Fruit fly (Drosophila melanogaster) whole organism, wandering third instar larva: ENCODE data around the gene CG11756.
A peak's percentile ranks its signal among the peaks of the same experiment; 100 is the strongest.

Source experiments
- Abd-B ChIP-seq: fragments of >200 bp; optimal IDR thresholded peaks from 2 replicates; lab custom pipeline; 2017; ENCODE audit warnings: missing biosample characterization, missing genetic modification characterization
- CG32264 ChIP-seq: fragments of 200-800 bp; sonication (Bioruptor generic); optimal IDR thresholded peaks from 2 replicates; lab custom pipeline; 2016; ENCODE audit warnings: missing biosample characterization, missing genetic modification characterization
- CG9705 ChIP-seq: fragments of 200-800 bp; sonication (Bioruptor generic); optimal IDR thresholded peaks from 2 replicates; lab custom pipeline; 2018; ENCODE audit warnings: missing biosample characterization, mild to moderate bottlenecking, missing genetic modification characterization
- CrebA ChIP-seq: fragments of 200-800 bp; sonication (Bioruptor generic); optimal IDR thresholded peaks from 2 replicates; lab custom pipeline; 2016; ENCODE audit warnings: missing biosample characterization, mild to moderate bottlenecking, missing genetic modification characterization, borderline replicate concordance
- Dfd ChIP-seq: fragments of >200 bp; optimal IDR thresholded peaks from 2 replicates; lab custom pipeline; 2017; ENCODE audit warnings: missing biosample characterization, missing genetic modification characterization
- Dif ChIP-seq: fragments of 200-275, 200-300 bp; sonication (Bioruptor generic); optimal IDR thresholded peaks from 2 replicates; lab custom pipeline; 2018; ENCODE audit warnings: missing biosample characterization, missing genetic modification characterization; ENCODE audit not compliant: partially characterized antibody
- GATAd ChIP-seq: sonication (Bioruptor generic); optimal IDR thresholded peaks from 2 replicates; lab custom pipeline; 2016; ENCODE audit warnings: missing biosample characterization, missing genetic modification characterization
- HLH106 ChIP-seq: fragments of 200-800 bp; optimal IDR thresholded peaks from 3 replicates; lab custom pipeline; 2019; ENCODE audit warnings: missing biosample characterization, mild to moderate bottlenecking, missing genetic modification characterization, moderate library complexity
- Hnf4 ChIP-seq: fragments of 200-800 bp; sonication (Bioruptor generic); optimal IDR thresholded peaks from 2 replicates; lab custom pipeline; 2016; ENCODE audit warnings: missing biosample characterization, mild to moderate bottlenecking, missing genetic modification characterization
- Hr78 ChIP-seq: fragments of >200 bp; optimal IDR thresholded peaks from 2 replicates; lab custom pipeline; 2017; ENCODE audit warnings: missing biosample characterization, missing genetic modification characterization
- Hr83 ChIP-seq: fragments of 200-300 bp; sonication (Bioruptor generic); optimal IDR thresholded peaks from 2 replicates; lab custom pipeline; 2016; ENCODE audit warnings: missing biosample characterization, mild to moderate bottlenecking, missing genetic modification characterization, moderate library complexity; ENCODE audit not compliant: poor library complexity, severe bottlenecking
- Jra ChIP-seq: sonication (Bioruptor generic); optimal IDR thresholded peaks from 2 replicates; lab custom pipeline; 2016; ENCODE audit warnings: missing biosample characterization, missing genetic modification characterization
- Mio ChIP-seq: sonication (Bioruptor generic); optimal IDR thresholded peaks from 2 replicates; lab custom pipeline; 2016; ENCODE audit warnings: missing biosample characterization, missing genetic modification characterization
- Myc ChIP-seq: fragments of >200 bp; optimal IDR thresholded peaks from 2 replicates; lab custom pipeline; 2017
- N ChIP-seq: fragments of >200 bp; optimal IDR thresholded peaks from 2 replicates; lab custom pipeline; 2018; ENCODE audit warnings: missing biosample characterization, missing external identifiers, missing genetic modification characterization
- OdsH ChIP-seq: fragments of 200-800 bp; sonication (Bioruptor generic); optimal IDR thresholded peaks from 2 replicates; lab custom pipeline; 2016; ENCODE audit warnings: missing biosample characterization, mild to moderate bottlenecking, missing genetic modification characterization
- Rel ChIP-seq, 2 experiments: fragments of 200-800 bp; sonication (Bioruptor generic) in 1 of 2; optimal IDR thresholded peaks; 2 replicates in 1 of 2; 3 replicates in 1 of 2; lab custom pipeline; 2016 to 2019; ENCODE audit warnings: mild to moderate bottlenecking in 2 of 2, missing biosample characterization in 2 of 2, missing genetic modification characterization in 2 of 2, moderate library complexity in 1 of 2
- Sp1 ChIP-seq: fragments of 200-800 bp; sonication (Bioruptor generic); optimal IDR thresholded peaks from 3 replicates; lab custom pipeline; 2019; ENCODE audit warnings: missing biosample characterization, mild to moderate bottlenecking, missing genetic modification characterization, moderate library complexity
- Vsx2 ChIP-seq: fragments of 200-300, 225-300 bp; sonication (Bioruptor generic); optimal IDR thresholded peaks from 2 replicates; lab custom pipeline; 2018; ENCODE audit warnings: missing biosample characterization, missing genetic modification characterization; ENCODE audit not compliant: partially characterized antibody
- br ChIP-seq: fragments of 200-800 bp; sonication (Bioruptor generic); optimal IDR thresholded peaks from 2 replicates; lab custom pipeline; 2016; ENCODE audit warnings: missing biosample characterization, missing genetic modification characterization
- brk ChIP-seq: fragments of 200-800 bp; sonication (Bioruptor generic); optimal IDR thresholded peaks from 2 replicates; lab custom pipeline; 2016; ENCODE audit warnings: missing biosample characterization, mild to moderate bottlenecking, missing genetic modification characterization
- dl ChIP-seq, 2 experiments: fragments of 175-275, 200-275 bp in 1 of 2; fragments of 200-275 bp in 1 of 2; sonication (Bioruptor generic); optimal IDR thresholded peaks; lab custom pipeline; 2018; ENCODE audit warnings: mild to moderate bottlenecking in 2 of 2, missing biosample characterization in 2 of 2, missing genetic modification characterization in 2 of 2, moderate library complexity in 2 of 2; ENCODE audit not compliant: partially characterized antibody in 2 of 2, insufficient read depth in 1 of 2
- dmrt93B ChIP-seq: fragments of 200-800 bp; sonication (Bioruptor generic); optimal IDR thresholded peaks from 2 replicates; lab custom pipeline; 2018; ENCODE audit warnings: missing biosample characterization, mild to moderate bottlenecking, missing genetic modification characterization
- dsf ChIP-seq: sonication (Bioruptor generic); optimal IDR thresholded peaks from 2 replicates; lab custom pipeline; 2016; ENCODE audit warnings: missing biosample characterization, missing genetic modification characterization, borderline replicate concordance
- ey ChIP-seq: fragments of 200-800 bp; sonication (Bioruptor generic); optimal IDR thresholded peaks from 2 replicates; lab custom pipeline; 2016; ENCODE audit warnings: missing biosample characterization, missing genetic modification characterization
- foxo ChIP-seq, 2 experiments: fragments of 200-800 bp; sonication (Bioruptor generic); optimal IDR thresholded peaks; 2 replicates in 1 of 2; 3 replicates in 1 of 2; lab custom pipeline; 2016 to 2017; ENCODE audit warnings: missing biosample characterization in 2 of 2, missing genetic modification characterization in 2 of 2
- fru ChIP-seq: fragments of 200-800 bp; sonication (Bioruptor generic); optimal IDR thresholded peaks from 3 replicates; lab custom pipeline; 2016; ENCODE audit warnings: missing biosample characterization, mild to moderate bottlenecking, missing genetic modification characterization
- h ChIP-seq: fragments of 200-800 bp; sonication (Bioruptor generic); optimal IDR thresholded peaks from 3 replicates; lab custom pipeline; 2016; ENCODE audit warnings: missing biosample characterization, mild to moderate bottlenecking, missing genetic modification characterization
- jim ChIP-seq: fragments of 175-275, 200-325 bp; sonication (Bioruptor generic); optimal IDR thresholded peaks from 2 replicates; lab custom pipeline; 2016; ENCODE audit warnings: missing biosample characterization, mild to moderate bottlenecking, missing genetic modification characterization
- lola ChIP-seq: fragments of >200 bp; optimal IDR thresholded peaks from 2 replicates; lab custom pipeline; 2017; ENCODE audit warnings: missing biosample characterization, missing genetic modification characterization
- pan ChIP-seq: fragments of >200 bp; optimal IDR thresholded peaks from 2 replicates; lab custom pipeline; 2017
- psq ChIP-seq: fragments of 200-800 bp; sonication (Bioruptor generic); optimal IDR thresholded peaks from 3 replicates; lab custom pipeline; 2017; ENCODE audit warnings: missing biosample characterization, mild to moderate bottlenecking, missing genetic modification characterization, moderate library complexity
- rgr ChIP-seq: fragments of 200-800 bp; sonication (Bioruptor generic); optimal IDR thresholded peaks from 3 replicates; lab custom pipeline; 2016; ENCODE audit warnings: missing biosample characterization, mild to moderate bottlenecking, missing genetic modification characterization
- sage ChIP-seq: fragments of 200-800 bp; sonication (Bioruptor generic); optimal IDR thresholded peaks from 2 replicates; lab custom pipeline; 2016; ENCODE audit warnings: missing biosample characterization, mild to moderate bottlenecking, missing genetic modification characterization
- sv ChIP-seq: fragments of 200-800 bp; sonication (Bioruptor generic); optimal IDR thresholded peaks from 3 replicates; lab custom pipeline; 2016; ENCODE audit warnings: missing biosample characterization, missing genetic modification characterization
- tai ChIP-seq: sonication (Bioruptor generic); optimal IDR thresholded peaks from 2 replicates; lab custom pipeline; 2016; ENCODE audit warnings: missing biosample characterization, missing genetic modification characterization
- usp ChIP-seq: fragments of >200 bp; optimal IDR thresholded peaks from 2 replicates; lab custom pipeline; 2017; ENCODE audit warnings: missing biosample characterization, missing genetic modification characterization
- woc ChIP-seq: sonication (Bioruptor generic); optimal IDR thresholded peaks from 2 replicates; lab custom pipeline; 2016; ENCODE audit warnings: missing biosample characterization, mild to moderate bottlenecking, missing genetic modification characterization

Gene CG11756

dm6 chrX:11350505-11351327, 2.8 kb downstream of the CG11756 start, which contains the start of gene CG1737:
Gene CG1737 (plus strand): TSS chrX:11350608.
- TF ChIP-seq Hnf4 (GFP tag; lab: Kevin White, UChicago) (peak; percentile 50), jim (peak; percentile 48), HLH106 (tag; lab: Kevin White, UChicago) (peak; percentile 19), Hr83 (peak; percentile 56), woc (GFP tag; lab: Kevin White, UChicago) (no peak), usp (GFP tag; lab: Kevin White, UChicago) (no peak), h (peak; percentile 58), ey (GFP tag; lab: Kevin White, UChicago) (no peak), GATAd (no peak), rgr (GFP tag; lab: Kevin White, UChicago) (peak; percentile 53), Mio (no peak), br (no peak), Sp1 (peak; percentile 29), dmrt93B (no peak), sv (GFP tag; lab: Kevin White, UChicago) (no peak), N (GFP tag; lab: Kevin White, UChicago) (no peak), lola (GFP tag; lab: Kevin White, UChicago) (no peak), Dfd (no peak), Myc (no peak), OdsH (GFP tag; lab: Kevin White, UChicago) (peak; percentile 38), CrebA (GFP tag; lab: Kevin White, UChicago) (no peak), Dif (GFP tag; lab: Kevin White, UChicago) (no peak), psq (GFP tag; lab: Kevin White, UChicago) (peak; percentile 0), Abd-B (GFP tag; lab: Kevin White, UChicago) (no peak), Hr78 (no peak), tai (no peak), CG9705 (GFP tag; lab: Kevin White, UChicago) (no peak), pan (lab: Kevin White, UChicago) (no peak), dl (GFP tag; optimal IDR thresholded peaks at IDR 0.05; lab: Kevin White, UChicago; ENCODE audit: insufficient read depth in 1 of 2, partially characterized antibody in 2 of 2) (no peak), brk (GFP tag; lab: Kevin White, UChicago) (no peak), Rel (GFP tag; optimal IDR thresholded peaks at IDR 0.05; lab: Kevin White, UChicago) (no peak), Rel (tag; optimal IDR thresholded peaks at IDR 0.05; lab: Kevin White, UChicago) (peak; percentile 60), CG32264 (GFP tag; lab: Kevin White, UChicago) (no peak), dsf (GFP tag; lab: Kevin White, UChicago) (no peak), fru (GFP tag; lab: Kevin White, UChicago) (peak; percentile 45), sage (GFP tag; lab: Kevin White, UChicago) (no peak), foxo (GFP tag; optimal IDR thresholded peaks at IDR 0.05; lab: Kevin White, UChicago) (peak in 1 of 2 experiments; percentile 54), Jra (GFP tag; lab: Kevin White, UChicago) (peak; percentile 10), Vsx2 (GFP tag; lab: Kevin White, UChicago) (no peak)

DNA sequence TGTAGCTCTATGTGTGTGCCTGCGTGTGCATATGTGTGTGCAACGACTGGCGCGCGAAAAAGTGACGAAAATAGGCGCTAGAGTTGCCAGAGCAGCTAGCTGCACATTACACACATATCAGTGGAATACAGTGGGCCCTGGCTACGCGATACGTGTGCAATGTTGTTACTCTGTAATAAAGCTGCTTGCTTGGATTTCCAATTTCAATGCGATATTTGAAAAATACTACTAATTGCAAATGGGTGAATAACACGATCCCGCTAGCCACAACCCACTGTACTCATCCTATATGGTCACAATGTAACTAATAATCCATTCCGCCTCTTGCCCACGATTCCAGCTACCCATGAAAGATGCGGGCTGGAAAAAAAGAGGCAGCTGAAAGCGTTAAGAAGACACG, 3.4 kb downstream of the CG11756 start:
- TF ChIP-seq Rel (GFP tag; optimal IDR thresholded peaks at IDR 0.05; lab: Kevin White, UChicago) (no peak), Rel (tag; optimal IDR thresholded peaks at IDR 0.05; lab: Kevin White, UChicago) (peak; percentile 72), br (peak; percentile 93), fru (GFP tag; lab: Kevin White, UChicago) (peak; percentile 92), woc (GFP tag; lab: Kevin White, UChicago) (peak; percentile 84), Jra (GFP tag; lab: Kevin White, UChicago) (peak; percentile 71), Myc (no peak), ey (GFP tag; lab: Kevin White, UChicago) (peak; percentile 95), rgr (GFP tag; lab: Kevin White, UChicago) (peak; percentile 96), tai (no peak), HLH106 (tag; lab: Kevin White, UChicago) (peak; percentile 92), Hr78 (no peak), Vsx2 (GFP tag; lab: Kevin White, UChicago) (no peak), CG32264 (GFP tag; lab: Kevin White, UChicago) (peak; percentile 83), Abd-B (GFP tag; lab: Kevin White, UChicago) (no peak), Dfd (no peak), Dif (GFP tag; lab: Kevin White, UChicago) (no peak), GATAd (peak; percentile 48), CG9705 (GFP tag; lab: Kevin White, UChicago) (peak; percentile 80), dmrt93B (peak; percentile 88), foxo (GFP tag; optimal IDR thresholded peaks at IDR 0.05; lab: Kevin White, UChicago) (peak; percentile 46 to 96), sage (GFP tag; lab: Kevin White, UChicago) (peak; percentile 77), lola (GFP tag; lab: Kevin White, UChicago) (no peak), brk (GFP tag; lab: Kevin White, UChicago) (no peak), Sp1 (peak; percentile 86), sv (GFP tag; lab: Kevin White, UChicago) (peak; percentile 79), psq (GFP tag; lab: Kevin White, UChicago) (peak; percentile 81), dsf (GFP tag; lab: Kevin White, UChicago) (no peak), CrebA (GFP tag; lab: Kevin White, UChicago) (no peak), usp (GFP tag; lab: Kevin White, UChicago) (no peak), Hr83 (peak; percentile 93), Mio (peak; percentile 81), pan (lab: Kevin White, UChicago) (no peak), h (peak; percentile 95), dl (GFP tag; optimal IDR thresholded peaks at IDR 0.05; lab: Kevin White, UChicago; ENCODE audit: insufficient read depth in 1 of 2, partially characterized antibody in 2 of 2) (no peak), Hnf4 (GFP tag; lab: Kevin White, UChicago) (peak; percentile 93), N (GFP tag; lab: Kevin White, UChicago) (no peak), OdsH (GFP tag; lab: Kevin White, UChicago) (peak; percentile 91), jim (peak; percentile 68)
